Fruit fly (Drosophila melanogaster) whole organism, embryonic: ENCODE data around the gene Evi5.

Experiments used
- Aef1 ChIP-seq: fragments of 200-800 bp; sonication (Bioruptor generic); IDR thresholded peaks from 3 replicates; pipeline ENCODE4 v1.3.6; 2022; ENCODE audit warnings: missing biosample characterization, missing genetic modification characterization
- Blimp-1 ChIP-seq: fragments of 200-800 bp; sonication (Bioruptor generic); optimal IDR thresholded peaks from 3 replicates; lab custom pipeline; 2018; ENCODE audit warnings: missing biosample characterization, missing genetic modification characterization, mild to moderate bottlenecking, moderate library complexity, missing genetic modification reagents
- CG10431 ChIP-seq: fragments of 200-800 bp; sonication (Bioruptor generic); optimal IDR thresholded peaks from 3 replicates; lab custom pipeline; 2018; ENCODE audit warnings: missing biosample characterization, mild to moderate bottlenecking, missing genetic modification characterization
- CG10979 ChIP-seq: fragments of 200-800 bp; sonication (Bioruptor generic); optimal IDR thresholded peaks from 2 replicates; lab custom pipeline; 2018; ENCODE audit warnings: missing biosample characterization, mild to moderate bottlenecking, missing genetic modification characterization, moderate library complexity
- CG11456 ChIP-seq: fragments of 200-800 bp; sonication (Bioruptor generic); IDR thresholded peaks from 3 replicates; pipeline ENCODE4 v1.3.6; 2022; ENCODE audit warnings: missing biosample characterization, missing genetic modification characterization
- CG12659 ChIP-seq: fragments of 200-800 bp; sonication (Bioruptor generic); optimal IDR thresholded peaks from 3 replicates; lab custom pipeline; 2017; ENCODE audit warnings: mild to moderate bottlenecking, missing biosample characterization, missing genetic modification reagents, missing genetic modification characterization
- CG1529 ChIP-seq: fragments of 200-800 bp; sonication (Bioruptor generic); optimal IDR thresholded peaks from 3 replicates; lab custom pipeline; 2018; ENCODE audit warnings: missing biosample characterization, missing genetic modification characterization
- CG1647 ChIP-seq: fragments of 200-800 bp; sonication (Bioruptor generic); optimal IDR thresholded peaks from 3 replicates; lab custom pipeline; 2016; ENCODE audit warnings: missing biosample characterization, missing genetic modification characterization
- CG17385 ChIP-seq: fragments of 200-800 bp; sonication (Bioruptor generic); optimal IDR thresholded peaks from 3 replicates; lab custom pipeline; 2018; ENCODE audit warnings: missing biosample characterization, mild to moderate bottlenecking, missing genetic modification characterization
- CG17568 ChIP-seq: fragments of 200-800 bp; sonication (Bioruptor generic); optimal IDR thresholded peaks from 2 replicates; lab custom pipeline; 2018; ENCODE audit warnings: missing biosample characterization, mild to moderate bottlenecking, missing genetic modification characterization, moderate library complexity
- CG17802 ChIP-seq: fragments of 200-800 bp; sonication (Bioruptor generic); optimal IDR thresholded peaks from 2 replicates; lab custom pipeline; 2018; ENCODE audit warnings: missing biosample characterization, mild to moderate bottlenecking, missing genetic modification characterization, moderate library complexity
- CG1792 ChIP-seq: fragments of 200-800 bp; sonication (Bioruptor generic); optimal IDR thresholded peaks from 2 replicates; lab custom pipeline; 2016; ENCODE audit warnings: missing biosample characterization, missing genetic modification characterization
- CG2129 ChIP-seq: fragments of 200-800 bp; sonication (Bioruptor generic); IDR thresholded peaks from 2 replicates; pipeline ENCODE4 v1.3.6; 2022; ENCODE audit warnings: missing biosample characterization, missing genetic modification characterization; ENCODE audit not compliant: partially characterized antibody
- CG2202 ChIP-seq: fragments of 200-800 bp; sonication (Bioruptor generic); optimal IDR thresholded peaks from 2 replicates; lab custom pipeline; 2018; ENCODE audit warnings: missing biosample characterization, mild to moderate bottlenecking, missing genetic modification characterization
- CG2712 ChIP-seq: fragments of 200-800 bp; optimal IDR thresholded peaks from 3 replicates; lab custom pipeline; 2019; ENCODE audit warnings: missing biosample characterization, mild to moderate bottlenecking, missing genetic modification characterization, moderate library complexity
- CG3163 ChIP-seq: fragments of 200-800 bp; sonication (Bioruptor generic); optimal IDR thresholded peaks from 3 replicates; lab custom pipeline; 2016; ENCODE audit warnings: missing biosample characterization, missing genetic modification characterization
- CG34422 ChIP-seq: fragments of 200-800 bp; sonication (Bioruptor generic); IDR thresholded peaks from 3 replicates; pipeline ENCODE4 v1.3.6; 2022; ENCODE audit warnings: missing biosample characterization, missing genetic modification characterization
- CG3847 ChIP-seq: fragments of 200-800 bp; sonication (Bioruptor generic); IDR thresholded peaks from 2 replicates; pipeline ENCODE4 v1.3.6; 2022; ENCODE audit warnings: missing biosample characterization, missing genetic modification characterization
- CG4282 ChIP-seq: fragments of 200-800 bp; sonication (Bioruptor generic); optimal IDR thresholded peaks from 2 replicates; lab custom pipeline; 2016; ENCODE audit warnings: missing biosample characterization, missing genetic modification characterization
- CG4360 ChIP-seq: fragments of 200-800 bp; sonication (Bioruptor generic); IDR thresholded peaks from 2 replicates; pipeline ENCODE4 v1.3.6; 2022; ENCODE audit warnings: missing biosample characterization, missing genetic modification characterization
- CG4820 ChIP-seq: fragments of 200-800 bp; sonication (Bioruptor generic); optimal IDR thresholded peaks from 3 replicates; lab custom pipeline; 2016; ENCODE audit warnings: missing biosample characterization, missing genetic modification characterization
- CG6683 ChIP-seq: fragments of 200-800 bp; sonication (Bioruptor generic); optimal IDR thresholded peaks from 2 replicates; lab custom pipeline; 2017; ENCODE audit warnings: missing biosample characterization, mild to moderate bottlenecking, missing genetic modification characterization, missing genetic modification reagents
- CG7987 ChIP-seq: fragments of 200-800 bp; sonication (Bioruptor generic); optimal IDR thresholded peaks from 2 replicates; lab custom pipeline; 2018; ENCODE audit warnings: missing biosample characterization, mild to moderate bottlenecking, missing genetic modification characterization, moderate library complexity
- CG8765 ChIP-seq: fragments of 200-800 bp; sonication (Bioruptor generic); IDR thresholded peaks from 2 replicates; pipeline ENCODE4 v1.3.6; 2022; ENCODE audit warnings: missing biosample characterization, missing genetic modification characterization
- CG9797 ChIP-seq: fragments of 200-800 bp; sonication (Bioruptor generic); optimal IDR thresholded peaks from 3 replicates; lab custom pipeline; 2018; ENCODE audit warnings: missing biosample characterization, mild to moderate bottlenecking, missing genetic modification characterization
- Dad ChIP-seq: fragments of 200-800 bp; sonication (Bioruptor generic); optimal IDR thresholded peaks from 3 replicates; lab custom pipeline; 2016; ENCODE audit warnings: missing biosample characterization, missing genetic modification characterization
- Dll ChIP-seq: fragments of 200-800 bp; sonication (Bioruptor generic); IDR thresholded peaks from 4 replicates; pipeline ENCODE4 v1.3.6; 2022; ENCODE audit warnings: missing biosample characterization, missing genetic modification characterization; ENCODE audit not compliant: partially characterized antibody
- Doc2 ChIP-seq: fragments of 200-800 bp; sonication (Bioruptor generic); IDR thresholded peaks from 2 replicates; pipeline ENCODE4 v1.3.6; 2022; ENCODE audit warnings: missing biosample characterization, missing genetic modification characterization
- Drgx ChIP-seq: fragments of 200-800 bp; sonication (Bioruptor generic); IDR thresholded peaks from 2 replicates; pipeline ENCODE4 v1.3.6; 2022; ENCODE audit warnings: missing biosample characterization, missing genetic modification characterization
- Nf-YA ChIP-seq: fragments of 200-800 bp; sonication (Bioruptor generic); IDR thresholded peaks from 2 replicates; pipeline ENCODE4 v1.3.6; 2022; ENCODE audit warnings: missing biosample characterization, missing genetic modification characterization
- Oli ChIP-seq: fragments of 200-800 bp; sonication (Bioruptor generic); optimal IDR thresholded peaks from 2 replicates; lab custom pipeline; 2018; ENCODE audit warnings: missing biosample characterization, mild to moderate bottlenecking, missing genetic modification characterization, moderate library complexity
- Six4 ChIP-seq: fragments of 200-800 bp; sonication (Bioruptor generic); optimal IDR thresholded peaks from 2 replicates; lab custom pipeline; 2016; ENCODE audit warnings: missing biosample characterization, missing genetic modification characterization
- bsh ChIP-seq, 2 experiments: fragments of 200-800 bp; sonication (Bioruptor generic); optimal IDR thresholded peaks; 2 replicates each; lab custom pipeline; 2017 to 2018; ENCODE audit warnings: mild to moderate bottlenecking in 2 of 2, missing biosample characterization in 2 of 2, missing genetic modification characterization in 2 of 2, moderate library complexity in 1 of 2
- ci ChIP-seq: fragments of 200-800 bp; sonication (Bioruptor generic); IDR thresholded peaks from 3 replicates; pipeline ENCODE4 v1.3.6; 2022; ENCODE audit warnings: missing biosample characterization, missing genetic modification characterization
- corto ChIP-seq: fragments of 200-800 bp; sonication (Bioruptor generic); optimal IDR thresholded peaks from 2 replicates; lab custom pipeline; 2016; ENCODE audit warnings: missing biosample characterization, mild to moderate bottlenecking, missing genetic modification characterization, moderate library complexity
- crol ChIP-seq: fragments of 200-800 bp; sonication (Bioruptor generic); IDR thresholded peaks from 2 replicates; pipeline ENCODE4 v1.3.6; 2022; ENCODE audit warnings: missing biosample characterization, missing genetic modification characterization
- fd102C ChIP-seq: fragments of 200-800 bp; sonication (Bioruptor generic); optimal IDR thresholded peaks from 2 replicates; lab custom pipeline; 2018; ENCODE audit warnings: missing biosample characterization, mild to moderate bottlenecking, missing genetic modification characterization, moderate library complexity
- h ChIP-seq: fragments of >200 bp; optimal IDR thresholded peaks from 2 replicates; lab custom pipeline; 2017
- hbn ChIP-seq: fragments of 200-800 bp; sonication (Bioruptor generic); IDR thresholded peaks from 2 replicates; pipeline ENCODE4 v1.3.6; 2022; ENCODE audit warnings: missing biosample characterization, missing genetic modification characterization; ENCODE audit not compliant: partially characterized antibody
- kni ChIP-seq: fragments of 200-800 bp; sonication (Bioruptor generic); optimal IDR thresholded peaks from 3 replicates; lab custom pipeline; 2017; ENCODE audit warnings: mild to moderate bottlenecking, missing biosample characterization, missing genetic modification reagents, missing genetic modification characterization
- nmo ChIP-seq: fragments of 200-800 bp; sonication (Bioruptor generic); optimal IDR thresholded peaks from 2 replicates; lab custom pipeline; 2018; ENCODE audit warnings: missing biosample characterization, mild to moderate bottlenecking, missing genetic modification characterization, moderate library complexity
- oc ChIP-seq: fragments of 200-800 bp; sonication (Bioruptor generic); optimal IDR thresholded peaks from 2 replicates; lab custom pipeline; 2018; ENCODE audit warnings: missing biosample characterization, mild to moderate bottlenecking, missing genetic modification characterization, moderate library complexity
- prd ChIP-seq, 3 experiments: fragments of >200 bp in 2 of 3; fragments of 200-800 bp in 1 of 3; sonication (Bioruptor generic) in 1 of 3; optimal IDR thresholded peaks in 2 of 3; IDR thresholded peaks in 1 of 3; 2 replicates in 2 of 3; 3 replicates in 1 of 3; pipeline versions ENCODE4 v1.3.6 to Lab custom; 2017 to 2022; ENCODE audit warnings: missing biosample characterization in 1 of 3, missing genetic modification characterization in 1 of 3
- run ChIP-seq: fragments of 200-800 bp; sonication (Bioruptor generic); optimal IDR thresholded peaks from 3 replicates; lab custom pipeline; 2018; ENCODE audit warnings: missing biosample characterization, mild to moderate bottlenecking, missing genetic modification characterization
- sens ChIP-seq: fragments of 200-800 bp; sonication (Bioruptor generic); peaks from one replicate; lab custom pipeline; 2016; ENCODE audit warnings: missing biosample characterization, missing genetic modification characterization
- sqz ChIP-seq: fragments of 200-800 bp; sonication (Bioruptor generic); optimal IDR thresholded peaks from 3 replicates; lab custom pipeline; 2018; ENCODE audit warnings: missing biosample characterization, mild to moderate bottlenecking, missing genetic modification characterization
- sug ChIP-seq: fragments of 200-800 bp; optimal IDR thresholded peaks from 2 replicates; lab custom pipeline; 2019; ENCODE audit warnings: missing biosample characterization, mild to moderate bottlenecking, missing genetic modification characterization, moderate library complexity
- wor ChIP-seq: fragments of 200-800 bp; sonication (Bioruptor generic); IDR thresholded peaks from 2 replicates; pipeline ENCODE4 v1.3.6; 2022; ENCODE audit warnings: missing biosample characterization, missing genetic modification characterization

Evi5 gene

dm6 chrX:11453638-11454037 lies 548 bp downstream of the Evi5 start:
- TF ChIP-seq CG17385: peak; percentile 80
- TF ChIP-seq CG8765 (GFP tag; lab: Robert Waterston, UW): no peak
- peak; percentile 72 for TF ChIP-seq crol (GFP tag; lab: Robert Waterston, UW)
- TF ChIP-seq Aef1 (GFP tag; lab: Robert Waterston, UW): 0 out of 3 replicates have a peak, but pooled peaks have one; percentile 16
- no peak for TF ChIP-seq CG4282 (GFP tag; lab: Kevin White, UChicago)
- peak; percentile 50 for TF ChIP-seq sens (GFP tag; lab: Kevin White, UChicago)
- TF ChIP-seq CG4360 (GFP tag; lab: Robert Waterston, UW): peak; percentile 60
- TF ChIP-seq CG4820 (GFP tag; lab: Kevin White, UChicago): no peak
- TF ChIP-seq CG2712: peak; percentile 3
- TF ChIP-seq, all 482 proteins: peak for 6

dm6 chrX:11452846-11453391 lies 1.3 kb downstream of the Evi5 start:
- TF ChIP-seq fd102C (peak; percentile 20), oc (tag; lab: Kevin White, UChicago) (peak; percentile 66), bsh (GFP tag; optimal IDR thresholded peaks at IDR 0.05; lab: Kevin White, UChicago) (peak; percentile 68 to 76), Dll (GFP tag; lab: Robert Waterston, UW) (0 out of 4 replicates have a peak, but pooled peaks have one; percentile 41), run (tag; lab: Kevin White, UChicago) (peak; percentile 30), CG3847 (GFP tag; lab: Robert Waterston, UW) (peak; percentile 66), Oli (tag; lab: Kevin White, UChicago) (peak; percentile 60), sqz (GFP tag; lab: Kevin White, UChicago) (no peak), CG3163 (GFP tag; lab: Kevin White, UChicago) (peak; percentile 10), corto (peak; percentile 49), CG1792 (GFP tag; lab: Kevin White, UChicago) (peak; percentile 45), Drgx (GFP tag; lab: Robert Waterston, UW) (peak; percentile 95), Dad (GFP tag; lab: Kevin White, UChicago) (peak; percentile 86), CG6683 (peak; percentile 41), wor (GFP tag; lab: Robert Waterston, UW) (peak; percentile 76), CG1529 (peak; percentile 35), CG10431 (GFP tag; lab: Kevin White, UChicago) (no peak), CG34422 (GFP tag; lab: Robert Waterston, UW) (peak; percentile 88), sug (tag; lab: Kevin White, UChicago) (peak; percentile 14), Six4 (peak; percentile 52), Blimp-1 (GFP tag; lab: Kevin White, UChicago) (peak; percentile 70), CG11456 (peak; percentile 83), ci (GFP tag; lab: Robert Waterston, UW) (peak; percentile 96), prd (optimal IDR thresholded peaks at IDR 0.05; lab: Kevin White, UChicago) (no peak), prd (GFP tag; IDR thresholded peaks at IDR 0.05; lab: Robert Waterston, UW) (peak; percentile 87), CG17568 (GFP tag; lab: Kevin White, UChicago) (peak; percentile 50), h (lab: Kevin White, UChicago) (no peak), CG17802 (tag; lab: Kevin White, UChicago) (peak; percentile 40), CG2202 (tag; lab: Kevin White, UChicago) (peak; percentile 63), Doc2 (GFP tag; lab: Robert Waterston, UW) (no peak; the same call in 1 of the 2 replicates), CG7987 (GFP tag; lab: Kevin White, UChicago) (peak; percentile 49), Nf-YA (GFP tag; lab: Robert Waterston, UW) (peak; percentile 52; the same call in 1 of the 2 replicates), CG12659 (GFP tag; lab: Kevin White, UChicago) (peak; percentile 64), CG10979 (tag; lab: Kevin White, UChicago) (peak; percentile 66), nmo (GFP tag; lab: Kevin White, UChicago) (peak; percentile 82), CG2129 (no peak), kni (GFP tag; lab: Kevin White, UChicago) (no peak), CG9797 (GFP tag; lab: Kevin White, UChicago) (no peak), CG1647 (GFP tag; lab: Kevin White, UChicago) (no peak), hbn (GFP tag; lab: Robert Waterston, UW) (no peak)
